Worm (Caenorhabditis elegans): ENCODE results near the gene hlh-29.

ce11 chrX:17562195-17562594 is 13.8 kb upstream of the hlh-29 start:
- TF ChIP-seq C17E4.6 (GFP tag; IDR thresholded peaks at IDR 0.05): no peak
- TF ChIP-seq madf-8 (GFP tag; conservative IDR thresholded peaks at IDR 0.05): no peak
- no peak for TF ChIP-seq attf-6 (GFP tag; IDR thresholded peaks at IDR 0.05)
- no peak for TF ChIP-seq him-1 (tag; optimal IDR thresholded peaks at IDR 0.05)
- no peak for TF ChIP-seq sdz-38 (tag; optimal IDR thresholded peaks at IDR 0.05)
- TF ChIP-seq bed-2 (GFP tag; IDR thresholded peaks at IDR 0.05): no peak
- no peak for TF ChIP-seq athp-1 (tag; optimal IDR thresholded peaks at IDR 0.05)

Measured in whole organism, young adult.